Fruit fly (Drosophila melanogaster) whole organism, embryonic: Measurements from ENCODE around the gene CG9263.

Experiments
- CG1024 ChIP-seq: fragments of 200-800 bp; sonication (Bioruptor generic); IDR thresholded peaks from 2 replicates; pipeline ENCODE4 v1.3.6; 2022; ENCODE audit warnings: missing biosample characterization, missing genetic modification characterization
- CG10959 ChIP-seq: fragments of 200-800 bp; sonication (Bioruptor generic); IDR thresholded peaks from 2 replicates; pipeline ENCODE4 v1.3.6; 2022; ENCODE audit warnings: missing biosample characterization, missing genetic modification characterization
- CG11398 ChIP-seq: fragments of 200-800 bp; sonication (Bioruptor generic); optimal IDR thresholded peaks from 2 replicates; lab custom pipeline; 2016; ENCODE audit warnings: missing biosample characterization, missing genetic modification characterization
- CG17361 ChIP-seq: fragments of 200-800 bp; sonication (Bioruptor generic); IDR thresholded peaks from 3 replicates; pipeline ENCODE4 v1.3.6; 2022; ENCODE audit warnings: missing biosample characterization, missing genetic modification characterization
- CG1832 ChIP-seq: fragments of 200-800 bp; sonication (Bioruptor generic); optimal IDR thresholded peaks from 2 replicates; lab custom pipeline; 2017; ENCODE audit warnings: missing biosample characterization, mild to moderate bottlenecking, missing genetic modification characterization, inconsistent platforms
- Med ChIP-seq: fragments of 200-800 bp; sonication (Bioruptor generic); peaks from one replicate; lab custom pipeline; 2016; ENCODE audit warnings: missing biosample characterization, missing genetic modification characterization, mild to moderate bottlenecking, inconsistent platforms, moderate library complexity
- Sin3A ChIP-seq: fragments of >200 bp; optimal IDR thresholded peaks from 2 replicates; lab custom pipeline; 2018
- tap ChIP-seq: fragments of 200-800 bp; optimal IDR thresholded peaks from 3 replicates; lab custom pipeline; 2019; ENCODE audit warnings: missing biosample characterization, mild to moderate bottlenecking, missing genetic modification characterization, moderate library complexity
- unpg ChIP-seq: fragments of 200-800 bp; sonication (Bioruptor generic); optimal IDR thresholded peaks from 3 replicates; lab custom pipeline; 2018; ENCODE audit warnings: missing biosample characterization, mild to moderate bottlenecking, missing genetic modification characterization, moderate library complexity

dm6 chr2L:13510870-13511867, 31.2 kb downstream of the CG9263 start:
- peak; percentile 82 for TF ChIP-seq Med
- no peak for TF ChIP-seq CG10959 (GFP tag; lab: Robert Waterston, UW)
- TF ChIP-seq Sin3A (lab: Kevin White, UChicago), result no peak
- TF ChIP-seq CG1024 (GFP tag; lab: Robert Waterston, UW), result no peak
- TF ChIP-seq CG11398 (GFP tag; lab: Kevin White, UChicago), result no peak
- TF ChIP-seq unpg (GFP tag; lab: Kevin White, UChicago), result no peak
- no peak for TF ChIP-seq CG17361 (GFP tag; lab: Robert Waterston, UW)
- TF ChIP-seq tap (tag; lab: Kevin White, UChicago), result no peak
- no peak for TF ChIP-seq CG1832
